Fruit fly (Drosophila melanogaster) whole organism, embryonic: ENCODE measurements around the gene CG14625.

Source experiments
- Awh ChIP-seq: fragments of 200-800 bp; sonication (Bioruptor generic); IDR thresholded peaks from 2 replicates; pipeline ENCODE4, ENCODE4 v1.3.6; 2022; ENCODE audit warnings: missing biosample characterization, missing genetic modification characterization
- Bteb2 ChIP-seq: fragments of 200-800 bp; sonication (Bioruptor generic); optimal IDR thresholded peaks from 2 replicates; lab custom pipeline; 2016; ENCODE audit warnings: missing biosample characterization, missing genetic modification characterization
- CG12744 ChIP-seq: fragments of 200-800 bp; sonication (Bioruptor generic); optimal IDR thresholded peaks from 2 replicates; lab custom pipeline; 2016; ENCODE audit warnings: missing biosample characterization, missing genetic modification characterization
- CG12769 ChIP-seq: fragments of 200-800 bp; sonication (Bioruptor generic); optimal IDR thresholded peaks from 2 replicates; lab custom pipeline; 2019; ENCODE audit warnings: missing biosample characterization, mild to moderate bottlenecking, missing genetic modification characterization, moderate library complexity
- CG13123 ChIP-seq: fragments of 200-800 bp; sonication (Bioruptor generic); optimal IDR thresholded peaks from 2 replicates; lab custom pipeline; 2016; ENCODE audit warnings: missing biosample characterization, missing genetic modification characterization
- CG14710 ChIP-seq: fragments of 200-800 bp; sonication (Bioruptor generic); optimal IDR thresholded peaks from 3 replicates; lab custom pipeline; 2019; ENCODE audit warnings: missing biosample characterization, mild to moderate bottlenecking, missing genetic modification characterization, moderate library complexity
- CG1602 ChIP-seq: fragments of 200-800 bp; sonication (Bioruptor generic); optimal IDR thresholded peaks from 3 replicates; lab custom pipeline; 2016; ENCODE audit warnings: missing biosample characterization, missing genetic modification characterization
- CG17568 ChIP-seq: fragments of 200-800 bp; sonication (Bioruptor generic); optimal IDR thresholded peaks from 2 replicates; lab custom pipeline; 2018; ENCODE audit warnings: missing biosample characterization, mild to moderate bottlenecking, missing genetic modification characterization, moderate library complexity
- CG18476 ChIP-seq: fragments of 200-800 bp; sonication (Bioruptor generic); optimal IDR thresholded peaks from 2 replicates; lab custom pipeline; 2016; ENCODE audit warnings: missing biosample characterization, mild to moderate bottlenecking, missing genetic modification characterization
- CG2202 ChIP-seq: fragments of 200-800 bp; sonication (Bioruptor generic); optimal IDR thresholded peaks from 2 replicates; lab custom pipeline; 2018; ENCODE audit warnings: missing biosample characterization, mild to moderate bottlenecking, missing genetic modification characterization
- CG2889 ChIP-seq: fragments of 200-800 bp; sonication (Bioruptor generic); IDR thresholded peaks from 3 replicates; pipeline ENCODE4 v1.3.6; 2022; ENCODE audit warnings: missing biosample characterization, missing genetic modification characterization
- CG4820 ChIP-seq: fragments of 200-800 bp; sonication (Bioruptor generic); optimal IDR thresholded peaks from 3 replicates; lab custom pipeline; 2016; ENCODE audit warnings: missing biosample characterization, missing genetic modification characterization
- CG5953 ChIP-seq: fragments of 200-800 bp; sonication (Bioruptor generic); IDR thresholded peaks from 2 replicates; pipeline ENCODE4 v1.3.6; 2022; ENCODE audit warnings: missing biosample characterization, missing genetic modification characterization
- CG6765 ChIP-seq: fragments of 200-800 bp; sonication (Bioruptor generic); optimal IDR thresholded peaks from 3 replicates; lab custom pipeline; 2017; ENCODE audit warnings: missing biosample characterization, mild to moderate bottlenecking, missing genetic modification characterization
- CG7372 ChIP-seq: fragments of 200-800 bp; sonication (Bioruptor generic); IDR thresholded peaks from 2 replicates; pipeline ENCODE4 v1.3.6; 2022; ENCODE audit warnings: missing biosample characterization, missing genetic modification characterization
- CG7987 ChIP-seq: fragments of 200-800 bp; sonication (Bioruptor generic); optimal IDR thresholded peaks from 2 replicates; lab custom pipeline; 2018; ENCODE audit warnings: missing biosample characterization, mild to moderate bottlenecking, missing genetic modification characterization, moderate library complexity
- CTCF ChIP-seq: fragments of 200-800 bp; sonication (Bioruptor generic); optimal IDR thresholded peaks from 2 replicates; lab custom pipeline; 2017; ENCODE audit warnings: missing biosample characterization, mild to moderate bottlenecking, missing genetic modification characterization, moderate library complexity
- D19B ChIP-seq: fragments of 200-800 bp; sonication (Bioruptor generic); optimal IDR thresholded peaks from 2 replicates; lab custom pipeline; 2017; ENCODE audit warnings: missing biosample characterization, mild to moderate bottlenecking, missing genetic modification characterization
- Dfd ChIP-seq, 2 experiments: fragments of >200 bp; optimal IDR thresholded peaks; 2 replicates each; lab custom pipeline; 2017; ENCODE audit warnings: missing biosample characterization in 2 of 2, missing genetic modification characterization in 2 of 2
- Doc3 ChIP-seq: fragments of 200-800 bp; sonication (Bioruptor generic); IDR thresholded peaks from 3 replicates; pipeline ENCODE4 v1.3.6; 2022; ENCODE audit warnings: missing biosample characterization, missing genetic modification characterization; ENCODE audit not compliant: partially characterized antibody
- GATAe ChIP-seq: fragments of 200-800 bp; sonication (Bioruptor generic); conservative IDR thresholded peaks from 2 replicates; pipeline ENCODE4 v1.3.6; 2022; ENCODE audit warnings: missing biosample characterization, missing genetic modification characterization
- Hsf ChIP-seq: fragments of 200-800 bp; sonication (Bioruptor generic); optimal IDR thresholded peaks from 3 replicates; lab custom pipeline; 2016; ENCODE audit warnings: missing biosample characterization, missing genetic modification characterization
- Lhr ChIP-seq: fragments of 200-800 bp; sonication (Bioruptor generic); optimal IDR thresholded peaks from 3 replicates; lab custom pipeline; 2017; ENCODE audit warnings: mild to moderate bottlenecking, missing biosample characterization, missing genetic modification reagents, missing genetic modification characterization
- Max ChIP-seq: fragments of 200-800 bp; sonication (Bioruptor generic); optimal IDR thresholded peaks from 2 replicates; lab custom pipeline; 2016; ENCODE audit warnings: missing biosample characterization, mild to moderate bottlenecking, missing genetic modification characterization
- NC2α ChIP-seq: fragments of 200-800 bp; sonication (Bioruptor generic); optimal IDR thresholded peaks from 2 replicates; lab custom pipeline; 2016; ENCODE audit warnings: missing biosample characterization, missing genetic modification characterization
- NK7.1 ChIP-seq: fragments of 200-800 bp; sonication (Bioruptor generic); optimal IDR thresholded peaks from 3 replicates; lab custom pipeline; 2016; ENCODE audit warnings: missing biosample characterization, missing genetic modification characterization
- Oli ChIP-seq: fragments of 200-800 bp; sonication (Bioruptor generic); optimal IDR thresholded peaks from 2 replicates; lab custom pipeline; 2018; ENCODE audit warnings: missing biosample characterization, mild to moderate bottlenecking, missing genetic modification characterization, moderate library complexity
- Ptx1 ChIP-seq: fragments of 200-800 bp; sonication (Bioruptor generic); IDR thresholded peaks from 2 replicates; pipeline ENCODE4 v1.3.6; 2022; ENCODE audit warnings: missing biosample characterization, missing genetic modification characterization
- Sry-β ChIP-seq: fragments of 200-800 bp; sonication (Bioruptor generic); optimal IDR thresholded peaks from 2 replicates; lab custom pipeline; 2018; ENCODE audit warnings: missing biosample characterization, mild to moderate bottlenecking, missing genetic modification characterization, moderate library complexity
- abd-A ChIP-seq: fragments of 200-800 bp; sonication (Bioruptor generic); optimal IDR thresholded peaks from 3 replicates; lab custom pipeline; 2019; ENCODE audit warnings: missing biosample characterization, mild to moderate bottlenecking, missing genetic modification characterization, moderate library complexity
- ara ChIP-seq: fragments of 200-800 bp; sonication (Bioruptor generic); IDR thresholded peaks from 2 replicates; pipeline ENCODE4 v1.3.6; 2022; ENCODE audit warnings: missing biosample characterization, missing genetic modification characterization
- cg ChIP-seq: fragments of 200-800 bp; sonication (Bioruptor generic); optimal IDR thresholded peaks from 3 replicates; lab custom pipeline; 2019; ENCODE audit warnings: missing biosample characterization, mild to moderate bottlenecking, missing genetic modification characterization, moderate library complexity
- corto ChIP-seq: fragments of 200-800 bp; sonication (Bioruptor generic); optimal IDR thresholded peaks from 2 replicates; lab custom pipeline; 2016; ENCODE audit warnings: missing biosample characterization, mild to moderate bottlenecking, missing genetic modification characterization, moderate library complexity
- dpn ChIP-seq, 2 experiments: fragments of 200-800 bp; sonication (Bioruptor generic); optimal IDR thresholded peaks; 3 replicates each; lab custom pipeline; 2016; ENCODE audit warnings: missing biosample characterization in 2 of 2, missing genetic modification characterization in 2 of 2
- hbn ChIP-seq: fragments of 200-800 bp; sonication (Bioruptor generic); IDR thresholded peaks from 2 replicates; pipeline ENCODE4 v1.3.6; 2022; ENCODE audit warnings: missing biosample characterization, missing genetic modification characterization; ENCODE audit not compliant: partially characterized antibody
- jing ChIP-seq: fragments of 200-800 bp; sonication (Bioruptor generic); optimal IDR thresholded peaks from 2 replicates; lab custom pipeline; 2018; ENCODE audit warnings: missing biosample characterization, mild to moderate bottlenecking, missing genetic modification characterization
- odd ChIP-seq: fragments of 200-800 bp; sonication (Bioruptor generic); optimal IDR thresholded peaks from 2 replicates; lab custom pipeline; 2017; ENCODE audit warnings: missing biosample characterization, mild to moderate bottlenecking, missing genetic modification characterization
- ranshi ChIP-seq: fragments of 200-800 bp; sonication (Bioruptor generic); IDR thresholded peaks from 2 replicates; pipeline ENCODE4 v1.3.6; 2022; ENCODE audit warnings: missing biosample characterization, missing genetic modification characterization
- repo ChIP-seq: fragments of 200-800 bp; sonication (Bioruptor generic); optimal IDR thresholded peaks from 2 replicates; lab custom pipeline; 2016; ENCODE audit warnings: missing biosample characterization, missing genetic modification characterization
- salm ChIP-seq: fragments of 200-800 bp; sonication (Bioruptor generic); optimal IDR thresholded peaks from 2 replicates; lab custom pipeline; 2018; ENCODE audit warnings: missing biosample characterization, mild to moderate bottlenecking, missing genetic modification characterization
- sr ChIP-seq: fragments of 200-800 bp; sonication (Bioruptor generic); IDR thresholded peaks from 3 replicates; pipeline ENCODE4 v1.3.6; 2022; ENCODE audit warnings: missing biosample characterization, missing genetic modification characterization
- tin ChIP-seq: fragments of 200-800 bp; sonication (Bioruptor generic); optimal IDR thresholded peaks from 3 replicates; lab custom pipeline; 2016; ENCODE audit warnings: missing biosample characterization, missing genetic modification characterization
- tup ChIP-seq: fragments of 200-800 bp; sonication (Bioruptor generic); optimal IDR thresholded peaks from 2 replicates; lab custom pipeline; 2016; ENCODE audit warnings: missing biosample characterization, mild to moderate bottlenecking, missing genetic modification characterization, moderate library complexity
- tx ChIP-seq: fragments of 200-800 bp; sonication (Bioruptor generic); optimal IDR thresholded peaks from 2 replicates; lab custom pipeline; 2016; ENCODE audit warnings: missing biosample characterization, missing genetic modification characterization
- usp ChIP-seq: fragments of >200 bp; optimal IDR thresholded peaks from 2 replicates; lab custom pipeline; 2017; ENCODE audit warnings: missing biosample characterization, missing genetic modification characterization
- wek ChIP-seq: fragments of 200-800 bp; sonication (Bioruptor generic); optimal IDR thresholded peaks from 3 replicates; lab custom pipeline; 2018; ENCODE audit warnings: missing biosample characterization, mild to moderate bottlenecking, missing genetic modification characterization, moderate library complexity
- wor ChIP-seq: fragments of 200-800 bp; sonication (Bioruptor generic); IDR thresholded peaks from 2 replicates; pipeline ENCODE4 v1.3.6; 2022; ENCODE audit warnings: missing biosample characterization, missing genetic modification characterization
- zen2 ChIP-seq: fragments of 200-800 bp; sonication (Bioruptor generic); IDR thresholded peaks from 3 replicates; pipeline ENCODE4 v1.3.6; 2022; ENCODE audit warnings: missing biosample characterization, missing genetic modification characterization; ENCODE audit not compliant: partially characterized antibody
- zf30C ChIP-seq: fragments of 200-800 bp; sonication (Bioruptor generic); optimal IDR thresholded peaks from 3 replicates; lab custom pipeline; 2018; ENCODE audit warnings: missing biosample characterization, mild to moderate bottlenecking, missing genetic modification characterization

Gene CG14625

dm6 chrX:1234817-1235617, 35.7 kb downstream of the CG14625 start (continued):
- TF ChIP-seq Hsf (GFP tag; lab: Kevin White, UChicago): peak; percentile 61
- TF ChIP-seq CG18476: peak; percentile 80
- TF ChIP-seq zf30C (GFP tag; lab: Kevin White, UChicago): no peak
- TF ChIP-seq ara (GFP tag; lab: Robert Waterston, UW): peak; percentile 80
- TF ChIP-seq CG7372 (GFP tag; lab: Robert Waterston, UW): no peak; the same call in 1 of the 2 replicates
- TF ChIP-seq CG4820 (GFP tag; lab: Kevin White, UChicago): peak; percentile 60
- peak; percentile 52 for TF ChIP-seq wek (GFP tag; lab: Kevin White, UChicago)
- TF ChIP-seq CG6765 (GFP tag; lab: Kevin White, UChicago): peak; percentile 13
- peak; percentile 67 for TF ChIP-seq CG17568 (GFP tag; lab: Kevin White, UChicago)
- peak; percentile 67 for TF ChIP-seq CG1602 (GFP tag; lab: Kevin White, UChicago)
- peak; percentile 63 for TF ChIP-seq tin (GFP tag; lab: Kevin White, UChicago)
- TF ChIP-seq tx (GFP tag; lab: Kevin White, UChicago): peak; percentile 71
- TF ChIP-seq odd (GFP tag; lab: Kevin White, UChicago): peak; percentile 28
- TF ChIP-seq Awh (GFP tag; lab: Robert Waterston, UW): peak; percentile 89
- TF ChIP-seq ranshi: peak; percentile 79
- peak; percentile 65; the same call in 1 of the 3 replicates for TF ChIP-seq CG2889 (GFP tag; lab: Robert Waterston, UW)
- peak; percentile 93 for TF ChIP-seq D19B (GFP tag; lab: Kevin White, UChicago)
- no peak for TF ChIP-seq cg (GFP tag; lab: Kevin White, UChicago)
- no peak for TF ChIP-seq zen2
- TF ChIP-seq CTCF (GFP tag; lab: Kevin White, UChicago): no peak
- peak; percentile 88 for TF ChIP-seq Ptx1 (GFP tag; lab: Robert Waterston, UW)
- no peak for TF ChIP-seq Doc3
- TF ChIP-seq Bteb2: peak; percentile 4
- peak; percentile 61 for TF ChIP-seq CG2202 (tag; lab: Kevin White, UChicago)
- TF ChIP-seq jing (GFP tag; lab: Kevin White, UChicago): peak; percentile 69
- TF ChIP-seq sr (GFP tag; lab: Robert Waterston, UW): peak; percentile 67; the same call in 2 of the 3 replicates
- TF ChIP-seq hbn (GFP tag; lab: Robert Waterston, UW): peak; percentile 52; the same call in 1 of the 2 replicates
- peak; percentile 45 for TF ChIP-seq Max (GFP tag; lab: Kevin White, UChicago)
- TF ChIP-seq salm (tag; lab: Kevin White, UChicago): peak; percentile 53
- peak; percentile 58 for TF ChIP-seq dpn (GFP tag; optimal IDR thresholded peaks at IDR 0.05; lab: Kevin White, UChicago)
- TF ChIP-seq Oli (tag; lab: Kevin White, UChicago): peak; percentile 85
- peak; percentile 81 for TF ChIP-seq CG14710 (tag; lab: Kevin White, UChicago)
- TF ChIP-seq abd-A (tag; lab: Kevin White, UChicago): no peak
- peak; percentile 1 for TF ChIP-seq Sry-β (GFP tag; lab: Kevin White, UChicago)
- TF ChIP-seq usp: no peak
- peak; percentile 15 for TF ChIP-seq NC2α (GFP tag; lab: Kevin White, UChicago)
- TF ChIP-seq NK7.1: peak; percentile 59
- TF ChIP-seq CG7987 (GFP tag; lab: Kevin White, UChicago): peak; percentile 46
- TF ChIP-seq Lhr (GFP tag; lab: Kevin White, UChicago): peak; percentile 48
- peak; percentile 22 for TF ChIP-seq CG13123 (GFP tag; lab: Kevin White, UChicago)
- TF ChIP-seq wor: peak; percentile 54; the same call in 1 of the 2 replicates
- TF ChIP-seq GATAe: no peak
- no peak for TF ChIP-seq repo (GFP tag; lab: Kevin White, UChicago)
- no peak for TF ChIP-seq Dfd (GFP tag; optimal IDR thresholded peaks at IDR 0.05; lab: Kevin White, UChicago)
- TF ChIP-seq CG5953 (GFP tag; lab: Robert Waterston, UW): no peak
- no peak for TF ChIP-seq corto (GFP tag; lab: Kevin White, UChicago)
- peak; percentile 82 for TF ChIP-seq CG12769
- peak; percentile 64 for TF ChIP-seq CG12744 (GFP tag; lab: Kevin White, UChicago)
- peak; percentile 62 for TF ChIP-seq tup (GFP tag; lab: Kevin White, UChicago)
